Worm (Caenorhabditis elegans) whole organism, young adult: ENCODE results near the gene T08D10.4.

Source experiments
- D2030.7 ChIP-seq: fragments of 200-800 bp; sonication (Bioruptor generic); IDR thresholded peaks from 2 replicates; pipeline ENCODE4 v1.3.6; 2022; ENCODE audit warnings: missing genetic modification reagents, missing genetic modification characterization, missing compliant biosample characterization
- ZK185.1 ChIP-seq: sonication (generic microtip); optimal IDR thresholded peaks from 2 replicates; lab custom pipeline; 2016; ENCODE audit warnings: mild to moderate bottlenecking, missing genetic modification characterization, missing compliant biosample characterization; ENCODE audit not compliant: poor library complexity, severe bottlenecking
- ama-1 ChIP-seq, 3 experiments: fragments of 150-350 bp in 1 of 3; sonication (generic microtip) in 2 of 3; optimal IDR thresholded peaks; 2 replicates each; lab custom pipeline; 2014 to 2018; ENCODE audit warnings: missing biosample characterization in 2 of 3, missing genetic modification characterization in 2 of 3, missing genetic modification reagents in 2 of 3
- bed-1 ChIP-seq: fragments of 200-800 bp; sonication (Bioruptor generic); IDR thresholded peaks from 2 replicates; pipeline ENCODE4 v1.3.6; 2022; ENCODE audit warnings: missing genetic modification reagents, missing genetic modification characterization, missing compliant biosample characterization
- ceh-79 ChIP-seq: sonication (generic microtip); optimal IDR thresholded peaks from 2 replicates; lab custom pipeline; 2017; ENCODE audit warnings: mild to moderate bottlenecking, missing genetic modification characterization, missing compliant biosample characterization
- ekl-4 ChIP-seq: fragments of 200-800 bp; sonication (Bioruptor generic); IDR thresholded peaks from 2 replicates; pipeline ENCODE4 v1.3.6; 2022; ENCODE audit warnings: missing genetic modification reagents, missing genetic modification characterization, missing compliant biosample characterization
- gei-17 ChIP-seq: fragments of 200-800 bp; sonication (Bioruptor generic); optimal IDR thresholded peaks from 2 replicates; lab custom pipeline; 2018; ENCODE audit warnings: mild to moderate bottlenecking, missing genetic modification characterization, missing compliant biosample characterization
- hlh-12 ChIP-seq: sonication (generic microtip); optimal IDR thresholded peaks from 2 replicates; lab custom pipeline; 2016; ENCODE audit warnings: missing genetic modification characterization, missing compliant biosample characterization
- nhr-27 ChIP-seq: fragments of 200-800 bp; sonication (Bioruptor generic); optimal IDR thresholded peaks from 2 replicates; lab custom pipeline; 2018; ENCODE audit warnings: mild to moderate bottlenecking, missing genetic modification characterization, moderate library complexity, missing compliant biosample characterization
- pha-4 ChIP-seq: fragments of 150-350 bp; sonication (generic microtip); optimal IDR thresholded peaks from 2 replicates; lab custom pipeline; 2014; ENCODE audit warnings: missing biosample characterization, missing genetic modification reagents, missing genetic modification characterization

- TF ChIP-seq pha-4 (tag; lab: Kevin White, UChicago) (no peak), ekl-4 (GFP tag; lab: Robert Waterston, UW) (no peak), ama-1 (optimal IDR thresholded peaks at IDR 0.05; lab: Kevin White, UChicago) (no peak), ama-1 (GFP tag; optimal IDR thresholded peaks at IDR 0.05; lab: Kevin White, UChicago) (no peak), hlh-12 (tag; lab: Kevin White, UChicago) (no peak), bed-1 (GFP tag; lab: Robert Waterston, UW) (no peak), D2030.7 (GFP tag; lab: Robert Waterston, UW) (no peak), nhr-27 (tag; lab: Kevin White, UChicago) (no peak), ZK185.1 (tag; lab: Kevin White, UChicago) (no peak), ceh-79 (no peak), gei-17 (GFP tag; lab: Kevin White, UChicago) (no peak)
Measured at ce11 chrX:11964555-11964954, 11.4 kb upstream of the T08D10.4 start.
